Worm (Caenorhabditis elegans) whole organism, L4 larva: ENCODE data around the gene C17H12.10.

Experiments used
- arid-1 ChIP-seq: fragments of 200-800 bp; sonication (Bioruptor generic); conservative IDR thresholded peaks from 2 replicates; pipeline ENCODE4 v1.3.6; 2022; ENCODE audit warnings: missing genetic modification reagents, missing genetic modification characterization, missing compliant biosample characterization
- dve-1 ChIP-seq: sonication (generic microtip); optimal IDR thresholded peaks from 2 replicates; lab custom pipeline; 2017; ENCODE audit warnings: antibody characterized with exemption, mild to moderate bottlenecking, missing genetic modification characterization, missing compliant biosample characterization; ENCODE audit not compliant: insufficient read depth
- mdl-1 ChIP-seq, 2 experiments: fragments of 150-350 bp in 1 of 2; sonication (generic microtip) in 1 of 2; optimal IDR thresholded peaks; 2 replicates each; lab custom pipeline; 2014 to 2017; ENCODE audit warnings: missing biosample characterization in 2 of 2, missing genetic modification characterization in 2 of 2
- nhr-111 ChIP-seq: fragments of 200-800 bp; sonication (Bioruptor generic); optimal IDR thresholded peaks from 2 replicates; lab custom pipeline; 2018; ENCODE audit warnings: mild to moderate bottlenecking, missing genetic modification characterization, missing compliant biosample characterization

DNA sequence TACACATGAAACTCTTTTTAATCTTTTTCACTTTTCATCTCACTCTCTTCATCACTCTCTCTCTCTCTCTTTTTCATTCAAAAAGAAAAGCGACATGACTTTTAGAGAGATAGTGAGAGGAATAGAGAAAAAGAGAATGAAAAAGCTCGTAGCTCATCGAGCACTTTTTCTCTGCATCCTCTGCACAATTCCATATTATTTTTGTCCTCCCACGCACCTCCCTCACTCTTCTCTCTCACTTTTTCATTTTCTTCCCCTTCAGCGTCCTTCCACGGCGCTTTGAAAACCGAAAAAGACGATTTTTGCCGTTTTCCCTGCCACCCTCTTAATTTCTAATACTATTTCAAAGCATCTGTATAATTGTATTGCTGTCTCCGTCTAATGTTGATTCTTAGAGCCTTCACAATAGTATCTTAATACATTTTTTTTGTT is 32.5 kb downstream of the C17H12.10 start:
- TF ChIP-seq mdl-1 (tag; optimal IDR thresholded peaks at IDR 0.05; lab: Kevin White, UChicago): peak; percentile 28 to 62
- peak; percentile 93 for TF ChIP-seq dve-1 (tag; lab: Kevin White, UChicago)
- TF ChIP-seq nhr-111: no peak
- no peak for TF ChIP-seq arid-1 (GFP tag; lab: Robert Waterston, UW)
